Worm (Caenorhabditis elegans) whole organism, L4 larva: Measurements from ENCODE around the gene Y57G11C.8.

Experiments used
- D1046.2 ChIP-seq: fragments of 200-800 bp; sonication (Bioruptor generic); IDR thresholded peaks from 2 replicates; pipeline ENCODE4 v1.3.6; 2022; ENCODE audit warnings: missing genetic modification characterization, missing compliant biosample characterization
- R02D3.7 ChIP-seq: fragments of 150-350 bp; sonication (generic microtip); optimal IDR thresholded peaks from 3 replicates; lab custom pipeline; 2014; ENCODE audit warnings: missing biosample characterization, missing genetic modification characterization
- T26A8.4 ChIP-seq: fragments of 200-800 bp; sonication (Bioruptor generic); IDR thresholded peaks from 2 replicates; pipeline ENCODE4 v1.3.6; 2022; ENCODE audit warnings: missing genetic modification characterization, missing compliant biosample characterization
- Y48G9A.11 ChIP-seq: fragments of 200-800 bp; sonication (Bioruptor generic); IDR thresholded peaks from 2 replicates; pipeline ENCODE4 v1.3.6; 2022; ENCODE audit warnings: missing genetic modification reagents, missing genetic modification characterization, missing compliant biosample characterization
- ZK546.5 ChIP-seq, 2 experiments: sonication (generic microtip); optimal IDR thresholded peaks; 2 replicates each; lab custom pipeline; 2017; ENCODE audit warnings: missing biosample characterization in 2 of 2, missing genetic modification characterization in 2 of 2
- aha-1 ChIP-seq: fragments of 150-350 bp; peaks from one replicate; lab custom pipeline; 2014; ENCODE audit warnings: missing biosample characterization, missing genetic modification characterization
- ama-1 ChIP-seq: fragments of 150-350 bp; optimal IDR thresholded peaks from 2 replicates; lab custom pipeline; 2014; ENCODE audit warnings: inconsistent platforms, mixed read lengths
- ceh-44 ChIP-seq: fragments of 200-800 bp; sonication (Bioruptor generic); IDR thresholded peaks from 2 replicates; pipeline ENCODE4 v1.3.6; 2022; ENCODE audit warnings: missing genetic modification reagents, missing genetic modification characterization, missing compliant biosample characterization
- ceh-82 ChIP-seq: sonication (generic microtip); optimal IDR thresholded peaks from 2 replicates; lab custom pipeline; 2017; ENCODE audit warnings: missing biosample characterization, missing genetic modification characterization
- ces-1 ChIP-seq: fragments of 150-350 bp; sonication (generic microtip); optimal IDR thresholded peaks from 4 replicates; lab custom pipeline; 2014; ENCODE audit warnings: missing biosample characterization, missing genetic modification reagents, missing genetic modification characterization
- daf-16 ChIP-seq, 3 experiments: sonication (generic microtip); optimal IDR thresholded peaks; 2 replicates each; lab custom pipeline; 2016 to 2017; ENCODE audit warnings: missing genetic modification characterization in 3 of 3, missing genetic modification reagents in 3 of 3, mild to moderate bottlenecking in 2 of 3, missing compliant biosample characterization in 2 of 3, missing biosample characterization in 1 of 3, moderate library complexity in 1 of 3
- gei-8 ChIP-seq: fragments of 200-800 bp; sonication (Bioruptor generic); optimal IDR thresholded peaks from 2 replicates; lab custom pipeline; 2018; ENCODE audit warnings: mild to moderate bottlenecking, missing genetic modification characterization, missing compliant biosample characterization
- hif-1 ChIP-seq, 2 experiments: sonication (generic microtip); optimal IDR thresholded peaks; 2 replicates each; lab custom pipeline; 2016 to 2017; ENCODE audit warnings: missing compliant biosample characterization in 2 of 2, missing genetic modification characterization in 2 of 2, missing genetic modification reagents in 2 of 2, missing genotype in 2 of 2, mild to moderate bottlenecking in 1 of 2
- hlh-30 ChIP-seq: sonication (generic microtip); optimal IDR thresholded peaks from 2 replicates; lab custom pipeline; 2017; ENCODE audit warnings: antibody characterized with exemption, mild to moderate bottlenecking, missing genetic modification characterization, missing compliant biosample characterization; ENCODE audit not compliant: insufficient read depth
- hmg-1.1 ChIP-seq: fragments of 200-800 bp; sonication (Bioruptor generic); IDR thresholded peaks from 2 replicates; pipeline ENCODE4 v1.3.6; 2022; ENCODE audit warnings: missing genetic modification reagents, missing genetic modification characterization, missing compliant biosample characterization
- lim-7 ChIP-seq: fragments of 200-800 bp; sonication (Bioruptor generic); IDR thresholded peaks from 2 replicates; pipeline ENCODE4 v1.3.6; 2022; ENCODE audit warnings: missing genetic modification characterization, missing compliant biosample characterization
- lin-15B ChIP-seq: fragments of 150-350 bp; sonication (generic microtip); optimal IDR thresholded peaks from 3 replicates; lab custom pipeline; 2014; ENCODE audit warnings: missing biosample characterization, missing genetic modification characterization
- lin-38 ChIP-seq: fragments of 200-800 bp; sonication (Bioruptor generic); IDR thresholded peaks from 2 replicates; pipeline ENCODE4 v1.3.6; 2022; ENCODE audit warnings: missing genetic modification reagents, missing genetic modification characterization, missing compliant biosample characterization
- lsy-2 ChIP-seq, 2 experiments: fragments of 150-350 bp in 1 of 2; sonication (generic microtip) in 1 of 2; optimal IDR thresholded peaks; 2 replicates each; lab custom pipeline; 2014 to 2017; ENCODE audit warnings: missing biosample characterization in 2 of 2, missing genetic modification characterization in 2 of 2
- madf-9 ChIP-seq: fragments of 200-800 bp; sonication (Bioruptor generic); conservative IDR thresholded peaks from 2 replicates; pipeline ENCODE4 v1.3.6; 2022; ENCODE audit warnings: missing genetic modification reagents, missing genetic modification characterization, missing compliant biosample characterization
- mdt-29 ChIP-seq: fragments of 200-800 bp; sonication (Bioruptor generic); IDR thresholded peaks from 2 replicates; pipeline ENCODE4 v1.3.6; 2022; ENCODE audit warnings: missing genetic modification reagents, missing genetic modification characterization, missing compliant biosample characterization
- mes-2 ChIP-seq: sonication (generic microtip); optimal IDR thresholded peaks from 2 replicates; lab custom pipeline; 2016; ENCODE audit warnings: missing genotype, mild to moderate bottlenecking, missing genetic modification characterization, missing compliant biosample characterization; ENCODE audit not compliant: poor library complexity, severe bottlenecking
- mxl-3 ChIP-seq: fragments of 200-800 bp; sonication (Bioruptor generic); optimal IDR thresholded peaks from 2 replicates; lab custom pipeline; 2018; ENCODE audit warnings: mild to moderate bottlenecking, missing genetic modification characterization, missing compliant biosample characterization
- nhr-111 ChIP-seq: fragments of 200-800 bp; sonication (Bioruptor generic); optimal IDR thresholded peaks from 2 replicates; lab custom pipeline; 2018; ENCODE audit warnings: mild to moderate bottlenecking, missing genetic modification characterization, missing compliant biosample characterization
- nhr-237 ChIP-seq: sonication (generic microtip); optimal IDR thresholded peaks from 2 replicates; lab custom pipeline; 2017; ENCODE audit warnings: missing biosample characterization, missing genetic modification characterization
- nhr-42 ChIP-seq: fragments of 200-800 bp; sonication (Bioruptor generic); IDR thresholded peaks from 2 replicates; pipeline ENCODE4 v1.3.6; 2022; ENCODE audit warnings: missing genetic modification characterization, missing compliant biosample characterization
- nhr-76 ChIP-seq: fragments of 150-350 bp; optimal IDR thresholded peaks from 2 replicates; lab custom pipeline; 2014; ENCODE audit warnings: missing biosample characterization, missing genetic modification characterization
- set-16 ChIP-seq: fragments of 200-800 bp; sonication (Bioruptor generic); IDR thresholded peaks from 2 replicates; pipeline ENCODE4 v1.3.6; 2022; ENCODE audit warnings: missing genetic modification reagents, missing genetic modification characterization, missing compliant biosample characterization
- snpc-1.2 ChIP-seq: fragments of 200-800 bp; sonication (Bioruptor generic); IDR thresholded peaks from 2 replicates; pipeline ENCODE4 v1.3.6; 2022; ENCODE audit warnings: missing genetic modification reagents, missing genetic modification characterization, missing compliant biosample characterization
- snpc-4 ChIP-seq: fragments of 150-350 bp; optimal IDR thresholded peaks from 2 replicates; lab custom pipeline; 2014; ENCODE audit warnings: missing biosample characterization, missing genetic modification characterization
- unc-39 ChIP-seq: sonication (generic microtip); optimal IDR thresholded peaks from 2 replicates; lab custom pipeline; 2017; ENCODE audit warnings: missing biosample characterization, missing genetic modification characterization
- unc-62 ChIP-seq, 3 experiments: fragments of 150-350 bp in 1 of 3; sonication (generic microtip); optimal IDR thresholded peaks in 2 of 3; peaks in 1 of 3; 1 replicate in 1 of 3; 2 replicates in 2 of 3; lab custom pipeline; 2014 to 2017; ENCODE audit warnings: missing biosample characterization in 3 of 3, missing genetic modification characterization in 3 of 3, missing genetic modification reagents in 3 of 3, missing genotype in 1 of 3
- ztf-11 ChIP-seq: fragments of 150-350 bp; optimal IDR thresholded peaks from 2 replicates; lab custom pipeline; 2014; ENCODE audit warnings: missing biosample characterization, missing genetic modification characterization

The Y57G11C.8 gene

ce11 chrIV:14795918-14796488 is 14.4 kb downstream of the Y57G11C.8 start, which contains the start of gene coq-3 (continued):
- TF ChIP-seq mes-2 (peak; percentile 28), gei-8 (GFP tag; lab: Kevin White, UChicago) (no peak), T26A8.4 (GFP tag; lab: Robert Waterston, UW) (0 out of 2 replicates have a peak, but pooled peaks have one; percentile 22), lim-7 (GFP tag; lab: Robert Waterston, UW) (0 out of 2 replicates have a peak, but pooled peaks have one; percentile 25), hif-1 (tag; optimal IDR thresholded peaks at IDR 0.05; lab: Kevin White, UChicago) (no peak), lin-15B (no peak), nhr-111 (no peak), madf-9 (GFP tag; lab: Robert Waterston, UW) (no peak), nhr-237 (no peak), unc-39 (tag; lab: Kevin White, UChicago) (no peak)

DNA sequence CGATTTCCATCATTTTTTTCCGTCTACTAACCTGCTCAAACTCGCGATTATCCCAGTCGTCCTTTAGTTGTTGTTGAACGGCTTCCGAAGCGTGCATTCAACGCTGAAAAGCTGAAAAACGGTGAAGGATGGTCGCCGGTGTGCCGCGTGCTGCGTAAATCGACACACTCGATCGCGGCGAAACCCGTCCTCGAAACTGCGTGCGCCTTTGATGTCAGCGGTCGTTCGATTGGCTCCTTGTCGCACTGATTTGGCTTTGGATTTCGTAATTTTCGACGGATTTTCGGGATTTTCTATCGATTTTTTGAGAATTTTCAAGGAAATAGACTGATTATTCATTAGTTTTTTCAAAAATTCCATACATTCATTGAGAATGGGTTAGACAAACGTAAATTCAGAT is 15.7 kb downstream of the Y57G11C.8 start, which contains the start of the genes Y57G11C.1147 and nuo-3:
Y57G11C.1147 (minus strand) TSS at position 161 of the 400 bp plus-strand sequence.
nuo-3 (minus strand) TSS at position 191 of the 400 bp plus-strand sequence.
- TF ChIP-seq ama-1 (lab: Kevin White, UChicago) (peak; percentile 32), set-16 (GFP tag; lab: Robert Waterston, UW) (peak; percentile 29; the same call in 1 of the 2 replicates), nhr-237 (no peak), R02D3.7 (tag; lab: Kevin White, UChicago) (peak; percentile 48), hmg-1.1 (0 out of 2 replicates have a peak, but pooled peaks have one; percentile 14), daf-16 (GFP tag; optimal IDR thresholded peaks at IDR 0.05; lab: Kevin White, UChicago) (no peak), daf-16 (tag; optimal IDR thresholded peaks at IDR 0.05; lab: Kevin White, UChicago) (peak; percentile 15), unc-62 (GFP tag; optimal IDR thresholded peaks at IDR 0.05 in 1 of 2; lab: Kevin White, UChicago) (no peak), unc-62 (tag; optimal IDR thresholded peaks at IDR 0.05; lab: Kevin White, UChicago) (no peak), mxl-3 (GFP tag; lab: Kevin White, UChicago) (peak; percentile 23), hlh-30 (tag; lab: Kevin White, UChicago) (peak; percentile 63), lsy-2 (tag; optimal IDR thresholded peaks at IDR 0.05; lab: Kevin White, UChicago) (peak in 1 of 2 experiments; percentile 8), mes-2 (peak; percentile 38), mdt-29 (no peak), ceh-82 (no peak), aha-1 (peak; percentile 26)

ce11 chrIV:14797849-14798248 is 16.2 kb downstream of the Y57G11C.8 start, which contains the start of gene arl-8:
Gene arl-8 (plus strand): TSS chrIV:14798149.
- 0 out of 2 replicates have a peak, but pooled peaks have one; percentile 0 for TF ChIP-seq hmg-1.1
- no peak for TF ChIP-seq T26A8.4 (GFP tag; lab: Robert Waterston, UW)

- peak; percentile 60; the same call in 1 of the 2 replicates for TF ChIP-seq snpc-1.2 (GFP tag; lab: Robert Waterston, UW)
- TF ChIP-seq nhr-237, result no peak
- no peak for TF ChIP-seq unc-62 (GFP tag; optimal IDR thresholded peaks at IDR 0.05 in 1 of 2; lab: Kevin White, UChicago)
- TF ChIP-seq unc-62 (tag; optimal IDR thresholded peaks at IDR 0.05; lab: Kevin White, UChicago), result no peak
- no peak for TF ChIP-seq Y48G9A.11
- no peak for TF ChIP-seq snpc-4
- peak; percentile 41 for TF ChIP-seq lin-38 (GFP tag; lab: Robert Waterston, UW)
- no peak for TF ChIP-seq ztf-11 (tag; lab: Kevin White, UChicago)
- TF ChIP-seq ZK546.5 (tag; optimal IDR thresholded peaks at IDR 0.05; lab: Kevin White, UChicago), result no peak
- no peak for TF ChIP-seq nhr-76
- no peak for TF ChIP-seq R02D3.7 (tag; lab: Kevin White, UChicago)
- 0 out of 2 replicates have a peak, but pooled peaks have one; percentile 47 for TF ChIP-seq D1046.2 (GFP tag; lab: Robert Waterston, UW)
- TF ChIP-seq ces-1 (GFP tag; lab: Kevin White, UChicago), result no peak
- TF ChIP-seq nhr-42 (GFP tag; lab: Robert Waterston, UW), result 0 out of 2 replicates have a peak, but pooled peaks have one; percentile 11
- TF ChIP-seq ceh-44 (GFP tag; lab: Robert Waterston, UW), result no peak
- TF ChIP-seq T26A8.4 (GFP tag; lab: Robert Waterston, UW), result 0 out of 2 replicates have a peak, but pooled peaks have one; percentile 27
Observed at ce11 chrIV:14799186-14799585, 17.5 kb downstream of the Y57G11C.8 start, which contains the start of gene Y57G11C.14. Gene Y57G11C.14 (plus strand): TSS chrIV:14799311.
